Worm (Caenorhabditis elegans) whole organism, late embryonic: ENCODE data around the gene egl-19.

Source experiments
- C08G9.2 ChIP-seq: sonication (generic microtip); optimal IDR thresholded peaks from 2 replicates; lab custom pipeline; 2016; ENCODE audit warnings: mild to moderate bottlenecking, missing genetic modification characterization, moderate library complexity, missing compliant biosample characterization
- C38D4.7 ChIP-seq: fragments of 200-800 bp; sonication (Bioruptor generic); optimal IDR thresholded peaks from 2 replicates; lab custom pipeline; 2018; ENCODE audit warnings: mild to moderate bottlenecking, missing genetic modification characterization, moderate library complexity, missing compliant biosample characterization
- F13H6.1 ChIP-seq: sonication (generic microtip); optimal IDR thresholded peaks from 2 replicates; lab custom pipeline; 2016; ENCODE audit warnings: missing genetic modification characterization, missing compliant biosample characterization
- K02D7.2 ChIP-seq: sonication (generic microtip); optimal IDR thresholded peaks from 2 replicates; lab custom pipeline; 2017; ENCODE audit warnings: mild to moderate bottlenecking, missing genetic modification characterization, missing compliant biosample characterization
- ceh-2 ChIP-seq: sonication (generic microtip); optimal IDR thresholded peaks from 2 replicates; lab custom pipeline; 2016; ENCODE audit warnings: missing genotype, missing genetic modification characterization, missing compliant biosample characterization
- ceh-24 ChIP-seq: sonication (generic microtip); optimal IDR thresholded peaks from 2 replicates; lab custom pipeline; 2016; ENCODE audit warnings: mild to moderate bottlenecking, missing genetic modification characterization, missing compliant biosample characterization
- ceh-30 ChIP-seq: fragments of 150-350 bp; optimal IDR thresholded peaks from 2 replicates; lab custom pipeline; 2014; ENCODE audit warnings: missing biosample characterization, missing genetic modification characterization
- ceh-31 ChIP-seq: sonication (generic microtip); optimal IDR thresholded peaks from 2 replicates; lab custom pipeline; 2016; ENCODE audit warnings: missing genetic modification characterization, missing compliant biosample characterization
- ceh-34 ChIP-seq: sonication (generic microtip); optimal IDR thresholded peaks from 2 replicates; lab custom pipeline; 2016; ENCODE audit warnings: mild to moderate bottlenecking, missing genetic modification characterization, missing compliant biosample characterization
- ceh-45 ChIP-seq: fragments of 200-800 bp; sonication (Bioruptor generic); IDR thresholded peaks from 2 replicates; pipeline ENCODE4 v1.3.6; 2022; ENCODE audit warnings: missing genetic modification reagents, missing genetic modification characterization, missing compliant biosample characterization
- ceh-48 ChIP-seq: sonication (generic microtip); optimal IDR thresholded peaks from 2 replicates; lab custom pipeline; 2016; ENCODE audit warnings: missing genetic modification characterization, inconsistent platforms, missing compliant biosample characterization
- ceh-6 ChIP-seq: fragments of 200-800 bp; sonication (Bioruptor generic); optimal IDR thresholded peaks from 2 replicates; lab custom pipeline; 2018; ENCODE audit warnings: mild to moderate bottlenecking, missing genetic modification characterization, missing compliant biosample characterization
- ceh-9 ChIP-seq: sonication (generic microtip); optimal IDR thresholded peaks from 2 replicates; lab custom pipeline; 2016; ENCODE audit warnings: mild to moderate bottlenecking, missing genetic modification characterization, inconsistent platforms, missing compliant biosample characterization
- che-1 ChIP-seq: sonication (generic microtip); optimal IDR thresholded peaks from 2 replicates; lab custom pipeline; 2016; ENCODE audit warnings: mild to moderate bottlenecking, missing genetic modification characterization, missing compliant biosample characterization
- dve-1 ChIP-seq: sonication (generic microtip); optimal IDR thresholded peaks from 2 replicates; lab custom pipeline; 2017; ENCODE audit warnings: antibody characterized with exemption, mild to moderate bottlenecking, missing genetic modification characterization, missing compliant biosample characterization
- ets-4 ChIP-seq: sonication (generic microtip); optimal IDR thresholded peaks from 2 replicates; lab custom pipeline; 2016; ENCODE audit warnings: missing genetic modification characterization, missing compliant biosample characterization
- eyg-1 ChIP-seq: sonication (generic microtip); optimal IDR thresholded peaks from 2 replicates; lab custom pipeline; 2016; ENCODE audit warnings: missing genotype, missing genetic modification characterization, missing compliant biosample characterization
- hlh-15 ChIP-seq: sonication (generic microtip); optimal IDR thresholded peaks from 2 replicates; lab custom pipeline; 2016; ENCODE audit warnings: missing genetic modification characterization, missing compliant biosample characterization
- hlh-8 ChIP-seq: sonication (generic microtip); optimal IDR thresholded peaks from 2 replicates; lab custom pipeline; 2016; ENCODE audit warnings: missing genotype, missing genetic modification characterization, missing compliant biosample characterization
- lim-6 ChIP-seq: sonication (generic microtip); optimal IDR thresholded peaks from 2 replicates; lab custom pipeline; 2016; ENCODE audit warnings: missing genetic modification characterization, missing compliant biosample characterization
- lin-11 ChIP-seq: fragments of 200-800 bp; sonication (Bioruptor generic); optimal IDR thresholded peaks from 2 replicates; lab custom pipeline; 2018; ENCODE audit warnings: mild to moderate bottlenecking, missing genetic modification characterization, missing compliant biosample characterization
- nfya-1 ChIP-seq: sonication (generic microtip); optimal IDR thresholded peaks from 2 replicates; lab custom pipeline; 2017; ENCODE audit warnings: missing genetic modification characterization, mild to moderate bottlenecking, missing compliant biosample characterization, antibody characterized with exemption, moderate library complexity
- odd-2 ChIP-seq: sonication (generic microtip); optimal IDR thresholded peaks from 2 replicates; lab custom pipeline; 2017; ENCODE audit warnings: antibody characterized with exemption, mild to moderate bottlenecking, missing genetic modification characterization, missing compliant biosample characterization
- pat-9 ChIP-seq: fragments of 200-800 bp; sonication (Bioruptor generic); optimal IDR thresholded peaks from 2 replicates; lab custom pipeline; 2018; ENCODE audit warnings: mild to moderate bottlenecking, missing genetic modification characterization, moderate library complexity, missing compliant biosample characterization
- pha-2 ChIP-seq: sonication (generic microtip); optimal IDR thresholded peaks from 2 replicates; lab custom pipeline; 2017; ENCODE audit warnings: mild to moderate bottlenecking, missing genetic modification characterization, missing compliant biosample characterization
- pha-4 ChIP-seq: fragments of 150-350 bp; optimal IDR thresholded peaks from 2 replicates; lab custom pipeline; 2018; ENCODE audit warnings: missing biosample characterization, missing genetic modification reagents, missing genetic modification characterization
- pqm-1 ChIP-seq: sonication (generic microtip); optimal IDR thresholded peaks from 2 replicates; lab custom pipeline; 2016; ENCODE audit warnings: missing genetic modification characterization, missing compliant biosample characterization
- pros-1 ChIP-seq: fragments of 150-350 bp; optimal IDR thresholded peaks from 2 replicates; lab custom pipeline; 2014; ENCODE audit warnings: missing biosample characterization, missing genetic modification reagents, missing genetic modification characterization
- rnt-1 ChIP-seq: sonication (generic microtip); optimal IDR thresholded peaks from 2 replicates; lab custom pipeline; 2016; ENCODE audit warnings: missing genetic modification characterization, missing compliant biosample characterization
- sdc-2 ChIP-seq: sonication (generic microtip); optimal IDR thresholded peaks from 2 replicates; lab custom pipeline; 2016; ENCODE audit warnings: missing genotype, missing genetic modification characterization, missing compliant biosample characterization
- sox-2 ChIP-seq: fragments of 200-800 bp; sonication (Bioruptor generic); IDR thresholded peaks from 2 replicates; pipeline ENCODE4 v1.3.6; 2022; ENCODE audit warnings: missing genetic modification reagents, missing genetic modification characterization, missing compliant biosample characterization
- sox-4 ChIP-seq: sonication (generic microtip); optimal IDR thresholded peaks from 2 replicates; lab custom pipeline; 2017; ENCODE audit warnings: mild to moderate bottlenecking, missing genetic modification characterization, inconsistent platforms, missing compliant biosample characterization
- tbx-2 ChIP-seq: sonication (generic microtip); optimal IDR thresholded peaks from 2 replicates; lab custom pipeline; 2016; ENCODE audit warnings: missing genetic modification characterization, missing compliant biosample characterization
- unc-3 ChIP-seq, 2 experiments: fragments of 200-800 bp in 1 of 2; sonication (Bioruptor generic) in 1 of 2; sonication (generic microtip) in 1 of 2; conservative IDR thresholded peaks in 1 of 2; optimal IDR thresholded peaks in 1 of 2; 2 replicates each; pipeline versions ENCODE4 v1.3.6 to Lab custom; 2016 to 2022; ENCODE audit warnings: missing compliant biosample characterization in 2 of 2, missing genetic modification characterization in 2 of 2, missing genetic modification reagents in 1 of 2
- unc-42 ChIP-seq: sonication (generic microtip); optimal IDR thresholded peaks from 2 replicates; lab custom pipeline; 2016; ENCODE audit warnings: missing genotype, missing genetic modification characterization, missing compliant biosample characterization
- unc-55 ChIP-seq: sonication (generic microtip); optimal IDR thresholded peaks from 2 replicates; lab custom pipeline; 2017; ENCODE audit warnings: missing biosample characterization, missing genetic modification reagents, missing genetic modification characterization
- unc-86 ChIP-seq: sonication (generic microtip); optimal IDR thresholded peaks from 2 replicates; lab custom pipeline; 2016; ENCODE audit warnings: missing genetic modification characterization, missing compliant biosample characterization

The egl-19 gene

DNA sequence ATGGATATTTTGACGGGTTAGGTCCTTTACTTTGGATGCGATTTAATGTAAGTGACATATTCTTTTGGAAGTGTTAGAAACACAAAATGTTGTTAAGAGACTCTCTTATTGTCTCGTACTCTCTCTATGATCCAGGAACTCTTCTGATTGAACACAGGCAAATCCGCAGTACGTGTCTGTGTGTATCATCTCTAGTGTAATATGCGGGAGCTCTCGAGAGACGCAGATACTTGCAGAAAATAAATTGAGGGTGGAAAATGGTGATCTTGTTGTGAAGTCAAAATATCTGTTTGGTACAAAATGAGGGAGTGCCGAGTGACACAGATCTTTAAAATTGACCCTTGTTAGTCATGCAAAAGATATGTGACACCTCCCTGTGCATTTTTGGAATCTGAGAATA lies 1.3 kb downstream of the egl-19 start:
- no peak for TF ChIP-seq C08G9.2 (tag; lab: Kevin White, UChicago)
- no peak for TF ChIP-seq sox-2
- no peak for TF ChIP-seq eyg-1 (tag; lab: Kevin White, UChicago)
- no peak for TF ChIP-seq ceh-30
- no peak for TF ChIP-seq sox-4 (tag; lab: Kevin White, UChicago)
- TF ChIP-seq ceh-45 (GFP tag; lab: Robert Waterston, UW) = no peak
- TF ChIP-seq, all 69 proteins: peak for 0

DNA sequence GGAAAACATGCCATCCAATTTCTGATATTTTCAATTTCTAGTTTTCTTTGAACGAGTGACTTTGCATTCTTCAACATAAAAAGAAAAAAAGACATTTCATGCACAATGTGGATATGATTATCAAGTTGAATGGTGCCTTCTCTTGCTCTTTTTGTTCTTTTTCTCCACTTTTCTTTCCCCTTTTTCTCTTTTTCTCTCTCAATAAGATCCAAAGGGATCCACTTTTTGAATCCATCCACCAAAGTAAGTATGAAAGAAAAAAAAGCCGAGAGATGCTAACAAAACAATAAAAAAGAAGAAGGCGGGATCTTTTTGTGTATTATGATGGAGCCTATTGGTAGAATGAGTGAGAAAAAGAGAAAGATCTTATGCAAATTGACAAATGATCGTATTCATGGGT lies 1.9 kb downstream of the egl-19 start:
- TF ChIP-seq ceh-31 (tag; lab: Kevin White, UChicago) (no peak), unc-42 (peak; percentile 5)

DNA sequence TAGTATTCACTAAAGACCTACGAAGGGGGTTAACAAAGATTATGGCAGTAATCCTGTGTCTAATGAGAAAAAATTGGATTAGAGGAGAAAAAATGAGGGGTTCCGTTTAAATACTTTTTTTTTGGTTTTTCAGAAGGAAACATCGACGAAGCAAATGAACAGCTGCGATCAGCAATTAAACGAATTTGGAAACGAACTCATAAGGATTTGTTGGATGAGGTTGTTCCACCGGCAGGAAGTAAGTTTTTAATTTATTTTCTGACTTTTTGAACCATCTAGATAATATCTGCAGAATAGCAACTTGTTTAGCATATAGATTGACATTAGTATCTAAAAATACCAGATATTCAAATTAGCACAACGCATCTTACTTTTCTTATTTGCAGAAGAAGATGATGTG lies 8.2 kb downstream of the egl-19 start:
- TF ChIP-seq ceh-24 (tag; lab: Kevin White, UChicago) = no peak
- TF ChIP-seq ceh-2 (tag; lab: Kevin White, UChicago) = no peak
- TF ChIP-seq sdc-2 (tag; lab: Kevin White, UChicago) = no peak
- TF ChIP-seq lim-6 = no peak
- no peak for TF ChIP-seq nfya-1 (tag; lab: Kevin White, UChicago)
- TF ChIP-seq ceh-6 (GFP tag; lab: Kevin White, UChicago) = no peak
- no peak for TF ChIP-seq che-1 (tag; lab: Kevin White, UChicago)
- TF ChIP-seq unc-86 = no peak
- TF ChIP-seq ceh-34 (tag; lab: Kevin White, UChicago) = no peak
- no peak for TF ChIP-seq F13H6.1
- TF ChIP-seq pros-1 (tag; lab: Kevin White, UChicago) = no peak
- TF ChIP-seq unc-55 (GFP tag; lab: Kevin White, UChicago) = no peak
- TF ChIP-seq tbx-2 (tag; lab: Kevin White, UChicago) = no peak
- TF ChIP-seq pqm-1 = no peak
- TF ChIP-seq, all 69 proteins: peak for 0

ce11 chrIV:7414163-7414562 lies 8.8 kb downstream of the egl-19 start:
- TF ChIP-seq nfya-1 (tag; lab: Kevin White, UChicago) = no peak
- TF ChIP-seq ceh-31 (tag; lab: Kevin White, UChicago) = peak; percentile 13
- TF ChIP-seq unc-42 = peak; percentile 79

ce11 chrIV:7418818-7419217 lies 13.4 kb downstream of the egl-19 start, which contains the start of gene B0496.6:
B0496.6 (plus strand) TSS chrIV:7419118.
- no peak for TF ChIP-seq odd-2 (tag; lab: Kevin White, UChicago)
- TF ChIP-seq ceh-30 = no peak
- TF ChIP-seq ceh-45 (GFP tag; lab: Robert Waterston, UW) = no peak
- no peak for TF ChIP-seq ceh-48 (tag; lab: Kevin White, UChicago)
- TF ChIP-seq ets-4 = no peak
- no peak for TF ChIP-seq hlh-8 (tag; lab: Kevin White, UChicago)
- no peak for TF ChIP-seq ceh-9
- no peak for TF ChIP-seq unc-86
- TF ChIP-seq rnt-1 (tag; lab: Kevin White, UChicago) = no peak
- TF ChIP-seq unc-3 (GFP tag; conservative IDR thresholded peaks at IDR 0.05; lab: Robert Waterston, UW) = no peak
- no peak for TF ChIP-seq unc-3 (tag; optimal IDR thresholded peaks at IDR 0.05; lab: Kevin White, UChicago)
- TF ChIP-seq sox-2 = no peak
- no peak for TF ChIP-seq hlh-15 (tag; lab: Kevin White, UChicago)
- TF ChIP-seq K02D7.2 (tag; lab: Kevin White, UChicago) = no peak

DNA sequence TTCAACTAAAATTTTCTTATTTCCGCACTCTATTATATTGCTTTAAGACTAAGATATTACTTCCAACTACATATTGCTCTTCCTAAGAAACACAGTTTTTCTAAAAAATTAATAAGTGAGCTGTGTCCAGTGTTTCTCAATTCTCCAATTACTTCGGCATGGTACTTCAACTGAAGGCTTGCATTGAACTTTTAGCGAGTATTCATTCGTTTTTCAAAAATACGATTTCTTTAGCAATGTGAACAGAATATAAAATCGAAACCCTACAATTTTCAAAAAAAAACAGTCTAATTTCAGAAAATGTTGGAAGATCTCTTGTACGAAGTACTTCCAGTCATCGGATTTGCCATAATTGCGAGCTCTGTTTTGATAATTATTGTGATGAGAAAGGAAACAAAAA lies 15.5 kb downstream of the egl-19 start, which contains the start of gene srtx-1:
TSS of gene srtx-1 (plus strand) at position 301 of the 400 bp plus-strand sequence.
- TF ChIP-seq F13H6.1 (no peak), ceh-6 (GFP tag; lab: Kevin White, UChicago) (no peak), ceh-30 (no peak), che-1 (tag; lab: Kevin White, UChicago) (no peak), C38D4.7 (no peak), lin-11 (tag; lab: Kevin White, UChicago) (no peak), dve-1 (no peak), pha-4 (tag; lab: Kevin White, UChicago) (no peak), pha-2 (tag; lab: Kevin White, UChicago) (no peak), pat-9 (no peak)
